Worm (Caenorhabditis elegans) whole organism, L2 larva: Measurements from ENCODE around the gene C15F1.1.

Experiments
- elt-3 ChIP-seq: sonication (generic microtip); optimal IDR thresholded peaks from 2 replicates; lab custom pipeline; 2017; ENCODE audit warnings: missing biosample characterization, missing genetic modification characterization
- fos-1 ChIP-seq: fragments of 150-350 bp; optimal IDR thresholded peaks from 2 replicates; lab custom pipeline; 2014; ENCODE audit warnings: missing biosample characterization, missing genetic modification characterization

DNA sequence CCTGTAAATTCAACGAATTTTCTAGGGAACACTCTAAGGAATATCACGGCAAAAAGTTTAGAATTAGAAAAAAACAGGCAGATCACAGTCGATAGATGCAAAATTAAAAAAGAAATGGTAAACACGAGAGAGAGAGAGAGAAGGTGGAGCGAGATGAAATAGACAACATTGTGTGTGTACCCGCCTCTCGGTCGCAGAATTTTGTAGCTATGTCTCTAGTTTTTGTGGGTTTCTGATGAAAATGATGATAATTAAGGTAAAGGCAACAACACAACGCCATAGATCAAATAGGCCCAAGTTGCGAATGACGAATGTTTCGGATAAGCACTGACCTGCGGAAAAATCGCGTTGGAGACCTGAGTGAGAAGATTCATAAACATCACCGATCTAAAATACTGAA lies 16.2 kb upstream of the C15F1.1 start, which contains the start of gene sod-1:
- no peak for TF ChIP-seq fos-1 (tag; lab: Kevin White, UChicago)
- TF ChIP-seq elt-3 (tag; lab: Kevin White, UChicago): no peak
